Worm (Caenorhabditis elegans) whole organism, L2 larva: Measurements from ENCODE around the gene C05D11.5.

Experiments used
- F13H6.1 ChIP-seq: sonication (generic microtip); optimal IDR thresholded peaks from 2 replicates; lab custom pipeline; 2016; ENCODE audit warnings: missing genetic modification characterization, missing compliant biosample characterization
- Y55F3AM.14 ChIP-seq: fragments of 200-800 bp; sonication (Bioruptor generic); optimal IDR thresholded peaks from 2 replicates; lab custom pipeline; 2018; ENCODE audit warnings: mild to moderate bottlenecking, missing genetic modification characterization, missing compliant biosample characterization
- ama-1 ChIP-seq: fragments of 150-350 bp; optimal IDR thresholded peaks from 2 replicates; lab custom pipeline; 2018; ENCODE audit warnings: inconsistent platforms
- ceh-82 ChIP-seq: fragments of 150-350 bp; optimal IDR thresholded peaks from 2 replicates; lab custom pipeline; 2014; ENCODE audit warnings: missing biosample characterization, missing genetic modification characterization
- elt-3 ChIP-seq: sonication (generic microtip); optimal IDR thresholded peaks from 2 replicates; lab custom pipeline; 2017; ENCODE audit warnings: missing biosample characterization, missing genetic modification characterization
- lsy-2 ChIP-seq, 2 experiments: fragments of 150-350 bp in 1 of 2; sonication (generic microtip) in 1 of 2; optimal IDR thresholded peaks; 2 replicates each; lab custom pipeline; 2014 to 2017; ENCODE audit warnings: missing biosample characterization in 2 of 2, missing genetic modification characterization in 2 of 2
- mdl-1 ChIP-seq, 2 experiments: fragments of 150-350 bp in 1 of 2; sonication (generic microtip) in 1 of 2; optimal IDR thresholded peaks; 2 replicates each; lab custom pipeline; 2017; ENCODE audit warnings: missing biosample characterization in 2 of 2, missing genetic modification characterization in 2 of 2
- unc-62 ChIP-seq: fragments of 150-350 bp; optimal IDR thresholded peaks from 2 replicates; lab custom pipeline; 2014; ENCODE audit warnings: missing biosample characterization, missing genetic modification reagents, missing genetic modification characterization

DNA sequence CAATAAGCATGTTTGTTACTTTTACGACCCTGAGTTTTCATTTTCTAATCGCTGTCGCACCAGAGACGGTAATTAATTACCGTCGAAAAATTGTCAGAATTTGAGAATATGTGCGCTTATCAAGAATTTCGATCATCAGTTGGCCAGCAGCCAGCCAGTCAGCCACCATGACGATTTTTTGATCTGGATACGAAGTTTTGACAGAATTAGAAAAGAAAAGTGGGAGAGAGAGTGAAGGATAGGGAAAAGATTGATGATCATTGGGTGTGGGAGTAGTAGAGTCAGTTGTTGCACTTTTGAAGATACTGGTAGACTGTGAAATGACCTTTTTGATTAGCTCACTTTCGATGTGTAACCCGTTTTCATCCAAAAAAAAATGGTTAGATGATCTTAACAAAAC is 47.4 kb downstream of the C05D11.5 start:
- peak; percentile 7 for TF ChIP-seq unc-62 (GFP tag; lab: Kevin White, UChicago)
- no peak for TF ChIP-seq ceh-82 (tag; lab: Kevin White, UChicago)
- no peak for TF ChIP-seq mdl-1 (tag; optimal IDR thresholded peaks at IDR 0.05; lab: Kevin White, UChicago)
- TF ChIP-seq Y55F3AM.14 (GFP tag; lab: Kevin White, UChicago), result no peak
- peak in 1 of 2 experiments; percentile 28 for TF ChIP-seq lsy-2 (tag; optimal IDR thresholded peaks at IDR 0.05; lab: Kevin White, UChicago)
- peak; percentile 21 for TF ChIP-seq F13H6.1
- TF ChIP-seq elt-3 (tag; lab: Kevin White, UChicago), result no peak
- peak; percentile 55 for TF ChIP-seq ama-1 (lab: Kevin White, UChicago)
